Fruit fly (Drosophila melanogaster) whole organism, embryonic: Measurements from ENCODE around the gene CG5382.

Source experiments
- Atf3 ChIP-seq: fragments of 200-800 bp; sonication (Bioruptor generic); optimal IDR thresholded peaks from 3 replicates; lab custom pipeline; 2016; ENCODE audit warnings: missing biosample characterization, missing genetic modification characterization
- Bgb ChIP-seq: fragments of 200-800 bp; sonication (Bioruptor generic); IDR thresholded peaks from 2 replicates; pipeline ENCODE4 v1.3.6; 2022; ENCODE audit warnings: missing biosample characterization, missing genetic modification characterization; ENCODE audit not compliant: partially characterized antibody
- Blimp-1 ChIP-seq: fragments of 200-800 bp; sonication (Bioruptor generic); optimal IDR thresholded peaks from 3 replicates; lab custom pipeline; 2018; ENCODE audit warnings: missing biosample characterization, missing genetic modification characterization, mild to moderate bottlenecking, moderate library complexity, missing genetic modification reagents
- BtbVII ChIP-seq: fragments of 200-800 bp; sonication (Bioruptor generic); optimal IDR thresholded peaks from 3 replicates; lab custom pipeline; 2017; ENCODE audit warnings: missing biosample characterization, mild to moderate bottlenecking, missing genetic modification characterization
- CG11560 ChIP-seq: fragments of 200-800 bp; sonication (Bioruptor generic); IDR thresholded peaks from 3 replicates; pipeline ENCODE4 v1.3.6; 2022; ENCODE audit warnings: missing biosample characterization, missing genetic modification characterization
- CG12391 ChIP-seq: fragments of 200-800 bp; sonication (Bioruptor generic); optimal IDR thresholded peaks from 3 replicates; lab custom pipeline; 2018; ENCODE audit warnings: missing biosample characterization, mild to moderate bottlenecking, missing genetic modification characterization, moderate library complexity
- CG1603 ChIP-seq: fragments of 200-800 bp; sonication (Bioruptor generic); optimal IDR thresholded peaks from 2 replicates; lab custom pipeline; 2019; ENCODE audit warnings: missing biosample characterization, mild to moderate bottlenecking, missing genetic modification characterization, moderate library complexity
- CG17186 ChIP-seq: fragments of 200-800 bp; sonication (Bioruptor generic); optimal IDR thresholded peaks from 3 replicates; lab custom pipeline; 2017; ENCODE audit warnings: missing biosample characterization, missing genetic modification reagents, missing genetic modification characterization
- CG3281 ChIP-seq: fragments of 200-800 bp; sonication (Bioruptor generic); optimal IDR thresholded peaks from 3 replicates; lab custom pipeline; 2017; ENCODE audit warnings: missing biosample characterization, mild to moderate bottlenecking, missing genetic modification characterization
- CG4854 ChIP-seq: fragments of 200-800 bp; sonication (Bioruptor generic); optimal IDR thresholded peaks from 2 replicates; lab custom pipeline; 2016; ENCODE audit warnings: missing biosample characterization, missing genetic modification characterization, inconsistent platforms
- CG6689 ChIP-seq: fragments of 200-800 bp; sonication (Bioruptor generic); IDR thresholded peaks from 2 replicates; pipeline ENCODE4 v1.3.6; 2022; ENCODE audit warnings: missing biosample characterization, missing genetic modification characterization
- CG6765 ChIP-seq: fragments of 200-800 bp; sonication (Bioruptor generic); optimal IDR thresholded peaks from 3 replicates; lab custom pipeline; 2017; ENCODE audit warnings: missing biosample characterization, mild to moderate bottlenecking, missing genetic modification characterization
- CG6854 ChIP-seq: fragments of 200-800 bp; sonication (Bioruptor generic); optimal IDR thresholded peaks from 3 replicates; lab custom pipeline; 2017; ENCODE audit warnings: missing biosample characterization, mild to moderate bottlenecking, missing genetic modification characterization
- CG7556 ChIP-seq: fragments of 200-800 bp; sonication (Bioruptor generic); optimal IDR thresholded peaks from 2 replicates; lab custom pipeline; 2017; ENCODE audit warnings: missing biosample characterization, mild to moderate bottlenecking, missing genetic modification characterization
- CG7786 ChIP-seq: fragments of 200-800 bp; sonication (Bioruptor generic); optimal IDR thresholded peaks from 2 replicates; lab custom pipeline; 2016; ENCODE audit warnings: missing biosample characterization, missing genetic modification characterization
- CG7928 ChIP-seq: fragments of 200-800 bp; sonication (Bioruptor generic); optimal IDR thresholded peaks from 2 replicates; lab custom pipeline; 2017; ENCODE audit warnings: missing biosample characterization, mild to moderate bottlenecking, missing genetic modification characterization
- CG8290 ChIP-seq, 3 experiments: fragments of 200-800 bp; sonication (Bioruptor generic); optimal IDR thresholded peaks; 2 replicates each; lab custom pipeline; 2016 to 2019; ENCODE audit warnings: missing biosample characterization in 3 of 3, missing genetic modification characterization in 3 of 3, mild to moderate bottlenecking in 2 of 3, moderate library complexity in 1 of 3
- CrebB ChIP-seq: fragments of 200-800 bp; sonication (Bioruptor generic); optimal IDR thresholded peaks from 3 replicates; lab custom pipeline; 2018; ENCODE audit warnings: missing biosample characterization, mild to moderate bottlenecking, missing genetic modification characterization
- Ets65A ChIP-seq: fragments of 200-800 bp; sonication (Bioruptor generic); peaks from one replicate; lab custom pipeline; 2016; ENCODE audit warnings: missing biosample characterization, missing genetic modification characterization
- GATAe ChIP-seq: fragments of 200-800 bp; sonication (Bioruptor generic); conservative IDR thresholded peaks from 2 replicates; pipeline ENCODE4 v1.3.6; 2022; ENCODE audit warnings: missing biosample characterization, missing genetic modification characterization
- Gug ChIP-seq: fragments of 200-800 bp; sonication (Bioruptor generic); IDR thresholded peaks from 4 replicates; pipeline ENCODE4 v1.3.6; 2022; ENCODE audit warnings: missing biosample characterization, missing genetic modification characterization
- H15 ChIP-seq: fragments of 200-800 bp; sonication (Bioruptor generic); IDR thresholded peaks from 3 replicates; pipeline ENCODE4 v1.3.6; 2022; ENCODE audit warnings: missing biosample characterization, missing genetic modification characterization
- HLH3B ChIP-seq: fragments of 200-800 bp; sonication (Bioruptor generic); IDR thresholded peaks from 2 replicates; pipeline ENCODE4 v1.3.6; 2022; ENCODE audit warnings: missing biosample characterization, missing genetic modification characterization
- HmgZ ChIP-seq: fragments of 200-800 bp; sonication (Bioruptor generic); optimal IDR thresholded peaks from 2 replicates; lab custom pipeline; 2018; ENCODE audit warnings: missing biosample characterization, mild to moderate bottlenecking, missing genetic modification characterization
- Med ChIP-seq: fragments of 200-800 bp; sonication (Bioruptor generic); peaks from one replicate; lab custom pipeline; 2016; ENCODE audit warnings: missing biosample characterization, missing genetic modification characterization, mild to moderate bottlenecking, inconsistent platforms, moderate library complexity
- NfI ChIP-seq: fragments of 200-800 bp; sonication (Bioruptor generic); optimal IDR thresholded peaks from 3 replicates; lab custom pipeline; 2018; ENCODE audit warnings: missing biosample characterization, mild to moderate bottlenecking, missing genetic modification characterization, moderate library complexity
- PHDP ChIP-seq: fragments of 200-800 bp; sonication (Bioruptor generic); optimal IDR thresholded peaks from 3 replicates; lab custom pipeline; 2018; ENCODE audit warnings: missing biosample characterization, mild to moderate bottlenecking, missing genetic modification characterization, moderate library complexity
- Side ChIP-seq: fragments of 200-800 bp; sonication (Bioruptor generic); optimal IDR thresholded peaks from 2 replicates; lab custom pipeline; 2016; ENCODE audit warnings: missing biosample characterization, missing genetic modification characterization
- Sin3A ChIP-seq: fragments of >200 bp; optimal IDR thresholded peaks from 2 replicates; lab custom pipeline; 2018
- Sox102F ChIP-seq: fragments of 200-800 bp; sonication (Bioruptor generic); optimal IDR thresholded peaks from 2 replicates; lab custom pipeline; 2018; ENCODE audit warnings: missing biosample characterization, mild to moderate bottlenecking, missing genetic modification characterization, moderate library complexity
- Usf ChIP-seq: fragments of 200-800 bp; sonication (Bioruptor generic); optimal IDR thresholded peaks from 2 replicates; lab custom pipeline; 2017; ENCODE audit warnings: missing genotype, missing biosample characterization, missing genetic modification characterization
- Xrp1 ChIP-seq: fragments of 200-800 bp; sonication (Bioruptor generic); IDR thresholded peaks from 2 replicates; pipeline ENCODE4 v1.3.6; 2022; ENCODE audit warnings: missing biosample characterization, missing genetic modification characterization
- ase ChIP-seq: fragments of 200-800 bp; sonication (Bioruptor generic); IDR thresholded peaks from 3 replicates; pipeline ENCODE4 v1.3.6; 2022; ENCODE audit warnings: missing biosample characterization, missing genetic modification characterization
- bsh ChIP-seq, 2 experiments: fragments of 200-800 bp; sonication (Bioruptor generic); optimal IDR thresholded peaks; 2 replicates each; lab custom pipeline; 2017 to 2018; ENCODE audit warnings: mild to moderate bottlenecking in 2 of 2, missing biosample characterization in 2 of 2, missing genetic modification characterization in 2 of 2, moderate library complexity in 1 of 2
- ci ChIP-seq: fragments of 200-800 bp; sonication (Bioruptor generic); IDR thresholded peaks from 3 replicates; pipeline ENCODE4 v1.3.6; 2022; ENCODE audit warnings: missing biosample characterization, missing genetic modification characterization
- dati ChIP-seq: fragments of 200-800 bp; sonication (Bioruptor generic); IDR thresholded peaks from 2 replicates; pipeline ENCODE4 v1.3.6; 2022; ENCODE audit warnings: missing biosample characterization, missing genetic modification characterization
- fd3F ChIP-seq: fragments of 200-800 bp; sonication (Bioruptor generic); optimal IDR thresholded peaks from 2 replicates; lab custom pipeline; 2018; ENCODE audit warnings: missing biosample characterization, mild to moderate bottlenecking, missing genetic modification characterization, moderate library complexity
- gem ChIP-seq: fragments of 200-800 bp; sonication (Bioruptor generic); optimal IDR thresholded peaks from 2 replicates; lab custom pipeline; 2019; ENCODE audit warnings: missing biosample characterization, mild to moderate bottlenecking, missing genetic modification characterization, moderate library complexity
- ham ChIP-seq: fragments of 200-800 bp; sonication (Bioruptor generic); IDR thresholded peaks from 2 replicates; pipeline ENCODE4 v1.3.6; 2022; ENCODE audit warnings: missing biosample characterization, missing genetic modification characterization
- ind ChIP-seq: fragments of 200-800 bp; sonication (Bioruptor generic); optimal IDR thresholded peaks from 3 replicates; lab custom pipeline; 2016; ENCODE audit warnings: missing biosample characterization, missing genetic modification characterization
- kni ChIP-seq: fragments of 200-800 bp; sonication (Bioruptor generic); optimal IDR thresholded peaks from 3 replicates; lab custom pipeline; 2017; ENCODE audit warnings: mild to moderate bottlenecking, missing biosample characterization, missing genetic modification reagents, missing genetic modification characterization
- lab ChIP-seq: fragments of 200-800 bp; sonication (Bioruptor generic); optimal IDR thresholded peaks from 3 replicates; lab custom pipeline; 2017; ENCODE audit warnings: missing biosample characterization, missing genetic modification characterization, mild to moderate bottlenecking, moderate library complexity, missing genetic modification reagents
- nerfin-1 ChIP-seq: fragments of 200-800 bp; sonication (Bioruptor generic); optimal IDR thresholded peaks from 3 replicates; lab custom pipeline; 2019; ENCODE audit warnings: missing biosample characterization, mild to moderate bottlenecking, missing genetic modification characterization, moderate library complexity
- nmo ChIP-seq: fragments of 200-800 bp; sonication (Bioruptor generic); optimal IDR thresholded peaks from 2 replicates; lab custom pipeline; 2018; ENCODE audit warnings: missing biosample characterization, mild to moderate bottlenecking, missing genetic modification characterization, moderate library complexity
- nom ChIP-seq: fragments of 200-800 bp; sonication (Bioruptor generic); optimal IDR thresholded peaks from 2 replicates; lab custom pipeline; 2017; ENCODE audit warnings: missing biosample characterization, missing genetic modification characterization, mild to moderate bottlenecking, moderate library complexity, missing genetic modification reagents
- row ChIP-seq: fragments of 200-800 bp; sonication (Bioruptor generic); IDR thresholded peaks from 3 replicates; pipeline ENCODE4 v1.3.6; 2022; ENCODE audit warnings: missing biosample characterization, missing genetic modification characterization
- shn ChIP-seq: fragments of 200-800 bp; sonication (Bioruptor generic); optimal IDR thresholded peaks from 3 replicates; lab custom pipeline; 2016; ENCODE audit warnings: missing biosample characterization, missing genetic modification characterization
- tup ChIP-seq: fragments of 200-800 bp; sonication (Bioruptor generic); optimal IDR thresholded peaks from 2 replicates; lab custom pipeline; 2016; ENCODE audit warnings: missing biosample characterization, mild to moderate bottlenecking, missing genetic modification characterization, moderate library complexity
- tx ChIP-seq: fragments of 200-800 bp; sonication (Bioruptor generic); optimal IDR thresholded peaks from 2 replicates; lab custom pipeline; 2016; ENCODE audit warnings: missing biosample characterization, missing genetic modification characterization

The CG5382 gene

DNA sequence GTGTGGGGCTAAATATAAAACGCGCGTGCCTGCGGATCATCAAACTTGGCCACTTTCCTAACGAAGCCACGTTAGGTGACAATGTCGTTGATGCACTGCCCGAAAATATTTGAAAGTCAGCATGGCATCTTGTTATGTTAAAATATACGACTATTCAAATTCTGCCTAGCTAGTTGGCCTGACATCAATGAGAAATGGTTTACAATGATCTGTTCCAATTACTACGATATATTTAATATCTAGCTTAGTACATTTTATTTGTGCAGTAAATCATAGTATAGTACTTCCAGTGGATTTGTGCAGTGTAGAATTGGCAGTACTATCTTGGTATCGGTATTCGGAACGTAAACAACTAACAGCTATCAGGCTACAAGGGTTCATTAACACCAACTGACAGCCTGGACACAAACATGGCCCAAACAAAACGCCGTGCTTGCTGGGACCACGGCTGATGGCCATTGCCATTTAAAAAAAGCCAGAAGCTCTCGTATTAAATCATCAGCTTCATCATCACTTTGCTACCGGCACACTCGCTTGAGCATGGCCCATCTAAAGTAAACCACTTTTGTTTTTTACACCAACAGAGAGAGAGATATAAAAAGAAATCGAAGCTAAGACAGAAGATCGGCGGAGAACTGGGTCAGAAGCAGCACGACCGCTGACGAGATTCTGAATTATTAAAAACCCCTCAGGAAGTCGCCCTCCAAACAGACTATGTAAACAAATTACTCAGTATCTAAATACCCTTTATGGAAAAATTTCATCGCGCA lies 29.8 kb upstream of the CG5382 start:
- TF ChIP-seq Usf (GFP tag; lab: Kevin White, UChicago): no peak
- no peak for TF ChIP-seq CG7786 (GFP tag; lab: Kevin White, UChicago)
- TF ChIP-seq ind (GFP tag; lab: Kevin White, UChicago): no peak
- no peak for TF ChIP-seq CG6765 (GFP tag; lab: Kevin White, UChicago)
- no peak for TF ChIP-seq CG7928 (GFP tag; lab: Kevin White, UChicago)
- no peak for TF ChIP-seq CG4854 (GFP tag; lab: Kevin White, UChicago)
- no peak for TF ChIP-seq ase
- TF ChIP-seq tx (GFP tag; lab: Kevin White, UChicago): no peak
- peak; percentile 2 for TF ChIP-seq Sox102F (GFP tag; lab: Kevin White, UChicago)
- no peak for TF ChIP-seq GATAe
- TF ChIP-seq CG17186 (GFP tag; lab: Kevin White, UChicago): no peak
- TF ChIP-seq PHDP: no peak
- no peak for TF ChIP-seq CG3281 (GFP tag; lab: Kevin White, UChicago)
- peak; percentile 74 for TF ChIP-seq Ets65A (GFP tag; lab: Kevin White, UChicago)
- TF ChIP-seq CG1603 (tag; lab: Kevin White, UChicago): peak; percentile 6
- TF ChIP-seq nom (GFP tag; lab: Kevin White, UChicago): no peak
- no peak for TF ChIP-seq NfI (GFP tag; lab: Kevin White, UChicago)
- TF ChIP-seq Med: peak; percentile 58
- TF ChIP-seq Xrp1 (GFP tag; lab: Robert Waterston, UW): 0 out of 2 replicates have a peak, but pooled peaks have one; percentile 15
- TF ChIP-seq Blimp-1 (GFP tag; lab: Kevin White, UChicago): peak; percentile 52
- no peak for TF ChIP-seq HLH3B
- TF ChIP-seq kni (GFP tag; lab: Kevin White, UChicago): no peak
- peak in 1 of 2 experiments; percentile 14 for TF ChIP-seq bsh (GFP tag; optimal IDR thresholded peaks at IDR 0.05; lab: Kevin White, UChicago)
- no peak for TF ChIP-seq nerfin-1
- TF ChIP-seq CG8290 (GFP tag; optimal IDR thresholded peaks at IDR 0.05; lab: Kevin White, UChicago): no peak
- peak in 1 of 2 experiments; percentile 7 for TF ChIP-seq CG8290 (tag; optimal IDR thresholded peaks at IDR 0.05; lab: Kevin White, UChicago)
- TF ChIP-seq Side (GFP tag; lab: Kevin White, UChicago): no peak
- no peak for TF ChIP-seq CrebB (tag; lab: Kevin White, UChicago)
- peak; percentile 36; the same call in 2 of the 3 replicates for TF ChIP-seq row (GFP tag; lab: Robert Waterston, UW)
- TF ChIP-seq CG12391: peak; percentile 0
- no peak for TF ChIP-seq CG11560 (tag; lab: Robert Waterston, UW)
- TF ChIP-seq Sin3A (lab: Kevin White, UChicago): no peak
- TF ChIP-seq, all 482 proteins: peak for 10

DNA sequence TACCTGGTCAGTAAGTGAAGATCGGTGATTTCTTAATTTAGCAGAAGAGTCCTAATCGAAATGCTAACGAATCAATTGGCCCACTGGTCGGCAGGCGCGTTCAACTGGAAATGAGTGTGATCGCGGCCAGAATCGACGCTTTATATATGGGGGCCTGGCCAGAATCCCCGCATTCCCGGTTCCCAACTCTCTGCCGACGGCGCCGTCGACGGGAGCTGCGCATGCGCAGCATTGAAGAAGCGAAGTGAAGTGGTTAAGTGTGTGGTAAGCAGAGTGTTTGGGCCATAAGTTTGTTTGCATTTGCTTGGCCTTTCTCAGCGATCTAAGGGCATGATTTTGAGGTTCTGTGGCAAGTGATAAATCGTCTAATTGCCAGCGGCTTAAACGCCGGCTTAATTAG lies 28.2 kb upstream of the CG5382 start, which contains the start of gene CG13857:
CG13857 (minus strand) TSS at position 101 of the 400 bp plus-strand sequence.
- TF ChIP-seq CG6854 (GFP tag; lab: Kevin White, UChicago) (no peak), CG7556 (no peak), shn (GFP tag; lab: Kevin White, UChicago) (no peak), fd3F (no peak), ham (GFP tag; lab: Robert Waterston, UW) (no peak), H15 (no peak), ci (GFP tag; lab: Robert Waterston, UW) (no peak), tup (GFP tag; lab: Kevin White, UChicago) (no peak), nmo (no peak), Atf3 (no peak), Gug (GFP tag; lab: Robert Waterston, UW) (no peak), HmgZ (tag; lab: Kevin White, UChicago) (no peak), Bgb (GFP tag; lab: Robert Waterston, UW) (no peak), CG6689 (GFP tag; lab: Robert Waterston, UW) (no peak), BtbVII (no peak), kni (GFP tag; lab: Kevin White, UChicago) (no peak), dati (GFP tag; lab: Robert Waterston, UW) (no peak), lab (GFP tag; lab: Kevin White, UChicago) (no peak), gem (no peak)
- TF ChIP-seq, all 482 proteins: peak for 0
